Worm (Caenorhabditis elegans): Measurements from ENCODE around the gene clp-2.

- no peak for TF ChIP-seq ama-1 (optimal IDR thresholded peaks at IDR 0.05)
- TF ChIP-seq sea-1 (GFP tag; conservative IDR thresholded peaks at IDR 0.05) = no peak
- TF ChIP-seq hmbx-1 (tag; optimal IDR thresholded peaks at IDR 0.05) = no peak
- TF ChIP-seq hnd-1 (tag; optimal IDR thresholded peaks at IDR 0.05) = no peak
- TF ChIP-seq tbx-37 (GFP tag; conservative IDR thresholded peaks at IDR 0.05) = no peak
- no peak for TF ChIP-seq pes-1 (GFP tag; IDR thresholded peaks at IDR 0.05)
- TF ChIP-seq F13C5.2 (tag; optimal IDR thresholded peaks at IDR 0.05) = no peak
- no peak for TF ChIP-seq ceh-36 (tag; optimal IDR thresholded peaks at IDR 0.05)
These were observed 45.4 kb downstream of the clp-2 start, which contains the start of gene cdka-1 for ce11 chrIII:4658384-4658844.
